Worm (Caenorhabditis elegans): ENCODE data around the gene Y54G2A.73.

Gene Y54G2A.73

ce11 chrIV:3008828-3009227 lies at the start of gene Y54G2A.73:
Y54G2A.73 (minus strand) TSS chrIV:3008892.
- TF ChIP-seq W03F9.2 (tag; optimal IDR thresholded peaks at IDR 0.05) (no peak), dao-5 (tag; optimal IDR thresholded peaks at IDR 0.05) (no peak), him-1 (tag; optimal IDR thresholded peaks at IDR 0.05) (no peak)

ce11 chrIV:3055848-3056247 lies 47.2 kb upstream of the Y54G2A.73 start:
- no peak for TF ChIP-seq him-1 (tag; optimal IDR thresholded peaks at IDR 0.05)
- no peak for TF ChIP-seq dao-5 (tag; optimal IDR thresholded peaks at IDR 0.05)
- no peak for TF ChIP-seq W03F9.2 (tag; optimal IDR thresholded peaks at IDR 0.05)

ce11 chrIV:3055320-3055719 lies 46.6 kb upstream of the Y54G2A.73 start:
- TF ChIP-seq dao-5 (tag; optimal IDR thresholded peaks at IDR 0.05) = no peak
- TF ChIP-seq W03F9.2 (tag; optimal IDR thresholded peaks at IDR 0.05) = no peak
- TF ChIP-seq him-1 (tag; optimal IDR thresholded peaks at IDR 0.05) = no peak

- no peak for TF ChIP-seq him-1 (tag; optimal IDR thresholded peaks at IDR 0.05)
- no peak for TF ChIP-seq dao-5 (tag; optimal IDR thresholded peaks at IDR 0.05)
Measured at ce11 chrIV:3053428-3053827, 44.7 kb upstream of the Y54G2A.73 start, which contains the start of gene ivph-3. ivph-3 (plus strand) TSS chrIV:3053728.

ce11 chrIV:3050054-3050990 lies 41.6 kb upstream of the Y54G2A.73 start, which contains the start of gene eel-1:
eel-1 (minus strand) TSS chrIV:3050104.
- peak; percentile 3 for TF ChIP-seq dao-5 (tag; optimal IDR thresholded peaks at IDR 0.05)
- TF ChIP-seq him-1 (tag; optimal IDR thresholded peaks at IDR 0.05) = peak; percentile 85
- peak; percentile 72 for TF ChIP-seq W03F9.2 (tag; optimal IDR thresholded peaks at IDR 0.05)

ce11 chrIV:3046889-3047288 lies 38.2 kb upstream of the Y54G2A.73 start:
- no peak for TF ChIP-seq W03F9.2 (tag; optimal IDR thresholded peaks at IDR 0.05)

ce11 chrIV:3046009-3046408 lies 37.3 kb upstream of the Y54G2A.73 start:
- TF ChIP-seq W03F9.2 (tag; optimal IDR thresholded peaks at IDR 0.05) (no peak), dao-5 (tag; optimal IDR thresholded peaks at IDR 0.05) (no peak), him-1 (tag; optimal IDR thresholded peaks at IDR 0.05) (no peak)

- TF ChIP-seq him-1 (tag; optimal IDR thresholded peaks at IDR 0.05) (no peak), W03F9.2 (tag; optimal IDR thresholded peaks at IDR 0.05) (no peak), dao-5 (tag; optimal IDR thresholded peaks at IDR 0.05) (no peak)
Measured at ce11 chrIV:3044158-3044557, 35.5 kb upstream of the Y54G2A.73 start.

ce11 chrIV:3038740-3039139 lies 30.0 kb upstream of the Y54G2A.73 start:
- no peak for TF ChIP-seq him-1 (tag; optimal IDR thresholded peaks at IDR 0.05)
- TF ChIP-seq dao-5 (tag; optimal IDR thresholded peaks at IDR 0.05) = no peak
- TF ChIP-seq W03F9.2 (tag; optimal IDR thresholded peaks at IDR 0.05) = no peak

- TF ChIP-seq him-1 (tag; optimal IDR thresholded peaks at IDR 0.05) (no peak), dao-5 (tag; optimal IDR thresholded peaks at IDR 0.05) (no peak), W03F9.2 (tag; optimal IDR thresholded peaks at IDR 0.05) (no peak)
Measured at ce11 chrIV:3037932-3038331, 29.2 kb upstream of the Y54G2A.73 start.

- no peak for TF ChIP-seq dao-5 (tag; optimal IDR thresholded peaks at IDR 0.05)
- no peak for TF ChIP-seq W03F9.2 (tag; optimal IDR thresholded peaks at IDR 0.05)
- no peak for TF ChIP-seq him-1 (tag; optimal IDR thresholded peaks at IDR 0.05)
Measured at ce11 chrIV:3035375-3035774, 26.7 kb upstream of the Y54G2A.73 start.

- no peak for TF ChIP-seq dao-5 (tag; optimal IDR thresholded peaks at IDR 0.05)
- no peak for TF ChIP-seq W03F9.2 (tag; optimal IDR thresholded peaks at IDR 0.05)
- no peak for TF ChIP-seq him-1 (tag; optimal IDR thresholded peaks at IDR 0.05)
Measured at ce11 chrIV:3032020-3032419, 23.3 kb upstream of the Y54G2A.73 start.

ce11 chrIV:3029882-3030281 lies 21.2 kb upstream of the Y54G2A.73 start:
- TF ChIP-seq dao-5 (tag; optimal IDR thresholded peaks at IDR 0.05) (no peak), him-1 (tag; optimal IDR thresholded peaks at IDR 0.05) (no peak), W03F9.2 (tag; optimal IDR thresholded peaks at IDR 0.05) (no peak)

ce11 chrIV:3028842-3029241 lies 20.1 kb upstream of the Y54G2A.73 start, which contains the start of gene ndnf-1:
ndnf-1 (minus strand) TSS chrIV:3028942.
- TF ChIP-seq W03F9.2 (tag; optimal IDR thresholded peaks at IDR 0.05) (no peak), dao-5 (tag; optimal IDR thresholded peaks at IDR 0.05) (no peak), him-1 (tag; optimal IDR thresholded peaks at IDR 0.05) (no peak)
